Fruit fly (Drosophila melanogaster) whole organism, pupa: Measurements from ENCODE around the gene CG14383.
A peak's percentile ranks its signal among the peaks of the same experiment; 100 is the strongest.

ENCODE experiments used
- CG13204 ChIP-seq: fragments of 200-800 bp; sonication (Bioruptor generic); optimal IDR thresholded peaks from 2 replicates; lab custom pipeline; 2018; ENCODE audit warnings: missing biosample characterization, mild to moderate bottlenecking, missing genetic modification characterization, moderate library complexity
- CG14655 ChIP-seq: fragments of 200-800 bp; sonication (Bioruptor generic); optimal IDR thresholded peaks from 3 replicates; lab custom pipeline; 2017; ENCODE audit warnings: mild to moderate bottlenecking, missing biosample characterization, missing genetic modification reagents, missing genetic modification characterization
- CG17806 ChIP-seq: fragments of 200-800 bp; sonication (Bioruptor generic); optimal IDR thresholded peaks from 2 replicates; lab custom pipeline; 2018; ENCODE audit warnings: missing biosample characterization, mild to moderate bottlenecking, missing genetic modification characterization, moderate library complexity
- CG32121 ChIP-seq: fragments of 200-800 bp; sonication (Bioruptor generic); IDR thresholded peaks from 2 replicates; pipeline ENCODE4 v1.3.6; 2022; ENCODE audit warnings: missing biosample characterization, missing genetic modification characterization
- CG34367 ChIP-seq: fragments of 200-800 bp; sonication (Bioruptor generic); optimal IDR thresholded peaks from 2 replicates; lab custom pipeline; 2018; ENCODE audit warnings: missing biosample characterization, mild to moderate bottlenecking, missing genetic modification characterization
- CG4496 ChIP-seq: fragments of 200-800 bp; sonication (Bioruptor generic); IDR thresholded peaks from 3 replicates; pipeline ENCODE4 v1.3.6; 2022; ENCODE audit warnings: missing biosample characterization, missing genetic modification characterization
- CG9948 ChIP-seq: fragments of 200-800 bp; sonication (Bioruptor generic); optimal IDR thresholded peaks from 2 replicates; lab custom pipeline; 2018; ENCODE audit warnings: missing biosample characterization, mild to moderate bottlenecking, missing genetic modification characterization, moderate library complexity
- EcR ChIP-seq: fragments of 200-800 bp; sonication (Bioruptor generic); optimal IDR thresholded peaks from 3 replicates; lab custom pipeline; 2019; ENCODE audit warnings: missing biosample characterization, missing genetic modification characterization, mild to moderate bottlenecking, moderate library complexity, missing genetic modification reagents
- Pif1A ChIP-seq: fragments of 200-800 bp; sonication (Bioruptor generic); optimal IDR thresholded peaks from 3 replicates; lab custom pipeline; 2016; ENCODE audit warnings: missing biosample characterization, missing genetic modification characterization
- Pif1B ChIP-seq: fragments of 200-800 bp; sonication (Bioruptor generic); optimal IDR thresholded peaks from 3 replicates; lab custom pipeline; 2016; ENCODE audit warnings: missing biosample characterization, missing genetic modification characterization
- Snoo ChIP-seq: fragments of 200-800 bp; sonication (Bioruptor generic); optimal IDR thresholded peaks from 3 replicates; lab custom pipeline; 2017; ENCODE audit warnings: missing biosample characterization, mild to moderate bottlenecking, missing genetic modification characterization, inconsistent platforms
- fd96Ca ChIP-seq: fragments of 200-800 bp; sonication (Bioruptor generic); IDR thresholded peaks from 3 replicates; pipeline ENCODE4 v1.3.6; 2022; ENCODE audit warnings: missing biosample characterization, missing genetic modification characterization
- gl ChIP-seq: fragments of 200-800 bp; sonication (Bioruptor generic); optimal IDR thresholded peaks from 2 replicates; lab custom pipeline; 2018; ENCODE audit warnings: missing biosample characterization, mild to moderate bottlenecking, missing genetic modification characterization
- rn ChIP-seq: fragments of 200-800 bp; sonication (Bioruptor generic); IDR thresholded peaks from 2 replicates; pipeline ENCODE4 v1.3.6; 2022; ENCODE audit warnings: missing biosample characterization, missing genetic modification characterization

dm6 chr3R:13032323-13032722, 44.0 kb upstream of the CG14383 start, which contains the start of gene ry:
- TF ChIP-seq CG32121 (peak; percentile 14; the same call in 1 of the 2 replicates), CG13204 (GFP tag; lab: Kevin White, UChicago) (no peak), CG34367 (tag; lab: Kevin White, UChicago) (no peak), Pif1B (GFP tag; lab: Kevin White, UChicago) (no peak), EcR (GFP tag; lab: Kevin White, UChicago) (no peak), rn (GFP tag; lab: Robert Waterston, UW) (no peak), CG4496 (GFP tag; lab: Robert Waterston, UW) (no peak), CG17806 (tag; lab: Kevin White, UChicago) (no peak), CG9948 (no peak), fd96Ca (GFP tag; lab: Robert Waterston, UW) (no peak), gl (no peak), CG14655 (GFP tag; lab: Kevin White, UChicago) (no peak), Pif1A (no peak), Snoo (tag; lab: Kevin White, UChicago) (no peak)
